Worm (Caenorhabditis elegans): ENCODE results near the gene com-1.

ce11 chrIII:10935944-10936343 is 39.8 kb downstream of the com-1 start, which contains the start of gene rle-1:
- no peak for TF ChIP-seq zag-1 (tag; optimal IDR thresholded peaks at IDR 0.05)
- no peak for TF ChIP-seq ztf-11 (tag; optimal IDR thresholded peaks at IDR 0.05)
- no peak for TF ChIP-seq nhr-11 (tag; optimal IDR thresholded peaks at IDR 0.05)
- TF ChIP-seq sma-9 (GFP tag; optimal IDR thresholded peaks at IDR 0.05): no peak
- TF ChIP-seq sma-9 (tag; optimal IDR thresholded peaks at IDR 0.05): no peak
- TF ChIP-seq ztf-4 (tag; optimal IDR thresholded peaks at IDR 0.05): no peak
- no peak for TF ChIP-seq elt-3 (tag; optimal IDR thresholded peaks at IDR 0.05)
- no peak for TF ChIP-seq mdl-1 (tag; optimal IDR thresholded peaks at IDR 0.05)
- no peak for TF ChIP-seq skn-1 (tag; optimal IDR thresholded peaks at IDR 0.05)
- TF ChIP-seq nhr-77 (tag; optimal IDR thresholded peaks at IDR 0.05): no peak
